Worm (Caenorhabditis elegans): Measurements from ENCODE around the gene F59E12.9.

Gene F59E12.9

DNA sequence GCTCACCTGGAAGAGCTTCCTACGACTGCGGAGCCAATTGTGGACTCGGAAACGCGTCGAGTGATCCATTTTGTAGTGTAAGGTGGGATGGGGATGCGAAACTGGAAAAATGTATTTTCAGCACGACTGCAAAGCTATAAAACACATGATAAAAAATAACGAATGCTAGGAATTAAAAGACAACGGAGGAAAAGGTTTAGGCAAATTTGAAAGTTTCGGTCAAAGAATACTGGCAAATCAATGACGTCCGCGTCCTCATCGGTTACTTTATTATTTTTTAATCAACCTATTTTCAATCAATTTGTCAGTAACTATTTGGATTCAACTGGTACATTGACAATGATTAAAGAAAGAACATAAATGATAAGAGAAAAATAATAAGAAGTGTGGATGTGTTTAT, 39.1 kb downstream of the F59E12.9 start, which contains the start of gene C17G10.7:
Gene C17G10.7 (minus strand): TSS at position 101 of the 400 bp plus-strand sequence.
- no peak for TF ChIP-seq mxl-2 (GFP tag; conservative IDR thresholded peaks at IDR 0.05)
- TF ChIP-seq arid-1 (GFP tag; conservative IDR thresholded peaks at IDR 0.05): no peak
- TF ChIP-seq lir-3 (tag; optimal IDR thresholded peaks at IDR 0.05): no peak
- TF ChIP-seq mes-2 (tag; optimal IDR thresholded peaks at IDR 0.05; ENCODE audit: poor library complexity, severe bottlenecking): no peak
- TF ChIP-seq ztf-11 (tag; optimal IDR thresholded peaks at IDR 0.05): no peak
- TF ChIP-seq nhr-28 (tag; optimal IDR thresholded peaks at IDR 0.05): no peak
- no peak for TF ChIP-seq ceh-44 (GFP tag; IDR thresholded peaks at IDR 0.05)
- TF ChIP-seq ceh-82 (tag; optimal IDR thresholded peaks at IDR 0.05): no peak

DNA sequence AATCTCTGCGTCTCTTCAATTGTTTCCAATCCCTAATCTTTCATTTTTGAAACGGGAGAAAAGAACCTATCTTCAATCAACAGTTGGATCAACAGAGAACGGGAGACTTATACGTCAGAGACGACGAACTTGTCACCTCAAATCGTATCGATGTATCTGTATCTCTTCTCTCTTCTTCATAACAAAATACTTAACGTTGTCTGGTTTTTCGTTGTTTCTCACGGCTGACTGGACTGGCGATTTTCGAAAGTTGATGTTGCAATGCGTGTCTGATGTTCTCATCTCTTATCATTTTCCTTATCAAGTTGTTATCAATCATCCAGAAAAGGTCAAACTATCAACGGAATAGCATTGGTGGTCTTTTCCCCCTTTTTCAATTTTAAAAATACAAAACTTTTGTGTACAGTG, 41.3 kb downstream of the F59E12.9 start:
- TF ChIP-seq nhr-28 (tag; optimal IDR thresholded peaks at IDR 0.05) (peak; percentile 93), ceh-44 (GFP tag; IDR thresholded peaks at IDR 0.05) (no peak), nhr-10 (tag; optimal IDR thresholded peaks at IDR 0.05) (peak; percentile 86), hlh-11 (tag; optimal IDR thresholded peaks at IDR 0.05) (peak; percentile 90), dpl-1 (GFP tag; optimal IDR thresholded peaks at IDR 0.05) (no peak), aha-1 (tag) (peak; percentile 98), pqm-1 (tag; optimal IDR thresholded peaks at IDR 0.05) (peak; percentile 62), cey-2 (tag; optimal IDR thresholded peaks at IDR 0.05; ENCODE audit: borderline replicate concordance, insufficient read depth) (peak; percentile 41), nhr-6 (tag; optimal IDR thresholded peaks at IDR 0.05) (peak; percentile 47), tra-1 (GFP tag; IDR thresholded peaks at IDR 0.05) (0 out of 2 replicates have a peak, but pooled peaks have one; percentile 5), zfp-2 (tag; optimal IDR thresholded peaks at IDR 0.05) (no peak), mxl-3 (GFP tag; optimal IDR thresholded peaks at IDR 0.05) (peak; percentile 58), unc-62 (GFP tag; optimal IDR thresholded peaks at IDR 0.05 in 1 of 2) (peak in 1 of 2 experiments; percentile 98), unc-62 (tag; optimal IDR thresholded peaks at IDR 0.05) (no peak), daf-16 (GFP tag; optimal IDR thresholded peaks at IDR 0.05) (no peak), daf-16 (tag; optimal IDR thresholded peaks at IDR 0.05) (peak; percentile 60), ceh-28 (tag; optimal IDR thresholded peaks at IDR 0.05) (peak; percentile 21), nhr-76 (tag; optimal IDR thresholded peaks at IDR 0.05) (peak; percentile 51), nhr-48 (tag; optimal IDR thresholded peaks at IDR 0.05) (peak; percentile 91), mep-1 (tag; optimal IDR thresholded peaks at IDR 0.05) (peak; percentile 72), hmg-1.1 (GFP tag; IDR thresholded peaks at IDR 0.05) (no peak), nhr-11 (tag; optimal IDR thresholded peaks at IDR 0.05) (no peak), lsy-2 (tag; optimal IDR thresholded peaks at IDR 0.05) (peak; percentile 23 to 45), egl-27 (tag; optimal IDR thresholded peaks at IDR 0.05) (no peak), mdl-1 (tag; optimal IDR thresholded peaks at IDR 0.05) (peak; percentile 27 to 84), zip-11 (GFP tag; IDR thresholded peaks at IDR 0.05) (no peak), nhr-237 (tag; optimal IDR thresholded peaks at IDR 0.05) (peak; percentile 21), hif-1 (tag; optimal IDR thresholded peaks at IDR 0.05) (no peak), attf-4 (tag; optimal IDR thresholded peaks at IDR 0.05) (no peak), php-3 (GFP tag; IDR thresholded peaks at IDR 0.05) (peak; percentile 41; the same call in 1 of the 2 replicates), lir-3 (tag; optimal IDR thresholded peaks at IDR 0.05) (no peak), lim-7 (GFP tag; IDR thresholded peaks at IDR 0.05) (no peak), lin-38 (GFP tag; IDR thresholded peaks at IDR 0.05) (no peak), nhr-77 (tag; optimal IDR thresholded peaks at IDR 0.05) (peak; percentile 66), dmd-6 (GFP tag; IDR thresholded peaks at IDR 0.05) (peak; percentile 63), dve-1 (tag; optimal IDR thresholded peaks at IDR 0.05; ENCODE audit: insufficient read depth) (peak; percentile 68)

Measured in whole organism, L4 larva.